Fruit fly (Drosophila melanogaster): ENCODE results near the gene CG18131.

DNA sequence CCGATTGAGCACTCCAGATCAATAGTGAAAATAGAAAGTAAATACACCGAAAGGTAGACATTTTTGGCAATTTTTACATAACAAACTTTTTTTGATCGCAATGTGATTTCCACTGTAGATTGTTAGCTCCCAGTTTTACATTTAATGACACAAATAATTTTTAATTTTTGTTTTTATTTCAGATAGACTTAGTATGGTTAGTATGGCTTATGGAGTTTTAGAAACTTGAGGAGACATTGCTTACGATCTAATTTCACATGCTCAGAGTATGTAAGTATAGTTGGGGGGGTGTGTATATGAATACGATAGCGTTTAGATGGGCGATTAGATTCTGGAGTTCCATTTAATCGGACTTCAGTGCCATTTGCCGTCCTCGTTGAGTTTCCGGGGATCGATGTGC is 17.0 kb upstream of the CG18131 start, which contains the start of gene CG18132:
- no peak for TF ChIP-seq CG7101 (tag; optimal IDR thresholded peaks at IDR 0.05)
- TF ChIP-seq pad (GFP tag; optimal IDR thresholded peaks at IDR 0.05): no peak
- no peak for TF ChIP-seq tj (GFP tag; optimal IDR thresholded peaks at IDR 0.05)
- no peak for TF ChIP-seq cnc (optimal IDR thresholded peaks at IDR 0.05)
- no peak for TF ChIP-seq CG11617 (GFP tag; optimal IDR thresholded peaks at IDR 0.05)
- no peak for TF ChIP-seq CG1620 (GFP tag; optimal IDR thresholded peaks at IDR 0.05)
- no peak for TF ChIP-seq CG33017 (tag; optimal IDR thresholded peaks at IDR 0.05)
- no peak for TF ChIP-seq CG5204 (GFP tag; optimal IDR thresholded peaks at IDR 0.05)

Data from whole organism, adult.